Worm (Caenorhabditis elegans): ENCODE data around the gene D2089.8.

Gene D2089.8

DNA sequence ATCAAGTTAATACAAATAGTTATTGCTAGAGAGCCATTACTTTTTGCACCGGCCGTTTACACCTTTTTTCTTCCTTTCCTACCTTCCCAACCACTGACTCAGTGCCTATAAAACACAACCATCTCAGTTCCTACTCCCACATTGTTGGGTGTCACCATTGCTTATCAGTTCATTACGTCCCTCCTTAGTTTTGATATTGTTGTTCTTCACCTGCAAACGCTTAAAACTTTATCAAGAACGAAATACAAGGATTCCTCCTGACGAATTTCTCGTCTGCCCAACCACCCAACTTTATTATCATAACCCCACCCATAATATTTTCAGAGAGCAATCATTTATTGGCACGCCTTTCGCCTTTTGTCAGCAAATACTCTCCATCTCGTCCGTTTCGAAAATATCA is 35.5 kb downstream of the D2089.8 start:
- no peak for TF ChIP-seq unc-55 (GFP tag; optimal IDR thresholded peaks at IDR 0.05)
- TF ChIP-seq elt-2 (tag; optimal IDR thresholded peaks at IDR 0.05), result peak; percentile 37

DNA sequence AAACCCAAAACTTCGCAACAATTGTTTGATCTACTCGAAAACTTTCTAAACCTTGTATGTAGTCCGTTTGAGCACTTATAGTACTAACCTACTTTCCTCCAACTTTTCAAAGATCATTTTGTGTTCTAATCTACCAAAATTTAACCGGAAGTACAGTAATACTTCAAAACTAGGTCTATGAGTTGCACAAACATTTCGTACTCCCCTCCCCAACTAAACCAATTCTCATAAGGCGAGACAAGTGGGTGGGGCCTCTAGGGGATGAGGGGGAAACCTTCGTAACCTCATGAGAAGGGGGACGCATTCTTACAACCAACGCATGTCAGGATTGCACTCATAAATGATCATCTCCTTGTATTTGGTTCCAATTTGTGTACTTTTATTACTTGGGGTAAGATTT is 40.6 kb downstream of the D2089.8 start, which contains the start of gene cutl-9:
Gene cutl-9, plus strand, starts transcription at position 301 of the 400 bp plus-strand sequence.
- TF ChIP-seq syd-9 (tag; optimal IDR thresholded peaks at IDR 0.05), result no peak

DNA sequence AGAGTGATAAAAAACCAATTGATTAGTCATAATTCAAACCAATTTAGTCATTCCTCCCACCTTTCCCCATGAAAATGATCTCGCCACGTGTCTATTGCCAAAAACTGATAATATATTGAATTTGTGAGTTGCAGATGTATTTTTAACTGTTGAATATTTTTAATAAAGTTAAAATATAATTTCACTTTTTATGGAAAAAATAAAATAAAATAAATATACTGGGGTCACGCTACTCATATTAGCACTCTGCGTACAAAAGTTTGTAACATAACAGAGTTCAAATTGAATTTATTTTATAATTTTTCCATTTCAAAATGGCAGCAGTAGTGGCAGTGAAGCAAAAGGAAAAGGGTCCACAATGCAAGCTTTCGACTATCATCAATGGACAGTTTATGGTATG is 44.4 kb downstream of the D2089.8 start, which contains the start of gene C14A4.13:
Gene C14A4.13, plus strand, starts transcription at position 301 of the 400 bp plus-strand sequence.
- no peak for TF ChIP-seq F13H6.1 (tag; optimal IDR thresholded peaks at IDR 0.05)
- no peak for TF ChIP-seq pax-1 (tag; optimal IDR thresholded peaks at IDR 0.05)
- TF ChIP-seq ceh-31 (tag; optimal IDR thresholded peaks at IDR 0.05), result no peak

DNA sequence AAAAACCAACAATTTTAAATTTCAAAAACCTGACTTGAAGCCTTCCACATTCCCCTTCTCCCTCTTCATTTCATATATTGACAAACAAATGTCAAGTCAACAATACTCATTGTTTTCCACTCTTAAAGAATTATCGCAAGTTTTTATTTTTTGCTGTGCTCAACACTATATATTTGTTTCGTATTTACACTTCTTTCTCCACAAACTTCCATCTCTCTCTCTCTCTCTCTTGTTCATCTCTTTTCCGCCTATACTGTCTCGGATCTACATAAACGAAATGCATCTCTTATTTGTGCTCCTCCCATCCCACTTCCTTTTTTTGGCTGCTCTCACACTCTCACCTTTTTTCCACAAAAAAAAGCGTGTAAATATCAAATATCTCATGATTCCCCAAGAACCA is 49.8 kb downstream of the D2089.8 start, which contains the start of gene C14A4.12:
Gene C14A4.12, plus strand, starts transcription at position 301 of the 400 bp plus-strand sequence.
- TF ChIP-seq ceh-19 (GFP tag; optimal IDR thresholded peaks at IDR 0.05) (no peak), nhr-232 (tag; optimal IDR thresholded peaks at IDR 0.05) (no peak), C08G9.2 (tag; optimal IDR thresholded peaks at IDR 0.05) (no peak)

Data from whole organism, late embryonic.